Worm (Caenorhabditis elegans): ENCODE data around the gene lgc-33.

lgc-33 gene

DNA sequence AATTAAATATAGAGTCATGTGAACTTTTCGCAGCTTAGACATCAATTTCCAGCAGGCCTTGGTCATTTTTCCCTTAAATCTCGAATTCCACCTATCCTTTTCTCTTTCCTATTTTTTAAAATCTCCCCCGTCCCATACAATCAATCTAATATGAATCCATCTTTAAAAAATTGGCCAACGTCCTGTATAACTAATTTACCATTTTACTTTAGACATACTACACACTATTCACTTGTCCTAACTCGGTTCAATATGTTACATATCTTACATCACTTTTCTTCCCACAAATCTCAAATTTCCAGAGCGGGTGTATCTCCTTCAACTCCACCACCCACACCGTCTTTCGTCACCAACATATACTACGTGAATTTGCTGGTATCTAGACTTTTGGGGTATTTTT lies at the start of gene lgc-33:
lgc-33 (plus strand) TSS at position 301 of the 400 bp plus-strand sequence.
- TF ChIP-seq dao-5 (tag; optimal IDR thresholded peaks at IDR 0.05) (no peak), W03F9.2 (tag; optimal IDR thresholded peaks at IDR 0.05) (no peak)

DNA sequence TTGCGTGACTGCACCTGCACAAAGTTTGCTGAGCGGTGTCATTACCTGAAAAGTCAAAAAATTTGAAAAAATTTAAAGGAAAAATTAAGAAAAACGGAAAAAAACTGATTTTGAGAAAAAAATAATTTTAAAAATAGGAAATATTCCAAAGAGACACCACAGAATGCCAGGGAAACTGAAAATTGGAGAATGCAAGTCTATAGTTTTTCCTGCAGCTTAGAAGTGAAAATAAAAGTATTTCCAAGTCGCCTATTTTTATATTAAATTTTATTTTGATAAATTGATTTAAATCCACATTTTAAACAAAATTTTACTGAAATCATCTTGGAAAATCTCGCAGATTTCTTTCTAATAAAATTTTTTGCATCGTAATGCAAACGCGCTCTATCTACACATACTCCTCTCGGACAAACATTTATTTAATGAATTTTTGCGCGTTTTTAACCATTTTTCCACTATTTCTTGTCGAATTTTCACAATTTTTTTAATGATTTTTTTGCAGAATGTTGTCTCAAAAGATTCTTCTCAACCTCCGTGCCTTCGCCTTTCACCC lies 48.7 kb upstream of the lgc-33 start, which contains the start of the genes F56B3.11 and ech-5:
F56B3.11 (minus strand) TSS at position 51 of the 553 bp plus-strand sequence.
ech-5 (plus strand) TSS at position 503 of the 553 bp plus-strand sequence.
- TF ChIP-seq dao-5 (tag; optimal IDR thresholded peaks at IDR 0.05) (no peak), him-1 (tag; optimal IDR thresholded peaks at IDR 0.05) (peak; percentile 6), W03F9.2 (tag; optimal IDR thresholded peaks at IDR 0.05) (peak; percentile 80)

DNA sequence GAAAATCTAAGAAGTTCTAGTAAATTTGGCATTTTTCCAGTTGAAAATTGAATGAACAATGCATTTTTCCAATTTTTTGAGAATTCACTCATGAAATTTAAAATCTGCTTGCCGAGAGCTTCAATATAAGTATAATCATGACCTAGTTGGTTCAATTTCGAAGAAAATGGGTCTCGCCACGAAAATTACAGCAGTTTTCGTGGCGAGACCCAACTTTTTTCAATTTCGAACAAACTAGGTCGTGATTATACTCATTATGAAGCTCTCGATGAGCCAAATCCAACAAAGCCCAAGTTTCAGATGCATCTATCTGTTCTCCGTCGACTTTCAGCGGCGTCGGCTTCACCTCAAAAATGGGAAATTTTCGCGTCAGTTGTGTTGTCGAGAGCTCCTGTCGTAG lies 44.8 kb upstream of the lgc-33 start, which contains the start of gene mrpl-46:
mrpl-46 (plus strand) TSS at position 301 of the 400 bp plus-strand sequence.
- TF ChIP-seq W03F9.2 (tag; optimal IDR thresholded peaks at IDR 0.05): no peak
- no peak for TF ChIP-seq dao-5 (tag; optimal IDR thresholded peaks at IDR 0.05)
- no peak for TF ChIP-seq him-1 (tag; optimal IDR thresholded peaks at IDR 0.05)

DNA sequence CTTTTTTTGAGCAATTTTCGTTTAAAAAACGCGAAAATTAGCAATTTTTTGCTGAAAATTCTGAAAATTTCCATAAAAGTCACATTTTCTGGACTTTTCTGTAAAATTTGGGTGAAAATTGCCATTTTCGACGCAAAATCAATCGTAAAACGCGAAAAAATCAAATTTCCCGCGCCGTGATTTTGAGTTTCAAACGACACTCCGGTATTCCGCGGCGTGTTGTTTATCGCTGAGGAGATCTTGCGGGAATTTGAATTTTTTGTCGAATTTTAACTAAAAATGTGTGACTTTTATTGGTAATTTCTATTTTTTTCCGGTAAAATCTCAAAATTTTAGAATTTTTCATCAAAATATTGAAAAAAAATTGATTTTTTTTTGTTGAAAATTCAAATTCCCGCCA lies 44.1 kb upstream of the lgc-33 start:
- no peak for TF ChIP-seq W03F9.2 (tag; optimal IDR thresholded peaks at IDR 0.05)
- no peak for TF ChIP-seq him-1 (tag; optimal IDR thresholded peaks at IDR 0.05)
- no peak for TF ChIP-seq dao-5 (tag; optimal IDR thresholded peaks at IDR 0.05)

DNA sequence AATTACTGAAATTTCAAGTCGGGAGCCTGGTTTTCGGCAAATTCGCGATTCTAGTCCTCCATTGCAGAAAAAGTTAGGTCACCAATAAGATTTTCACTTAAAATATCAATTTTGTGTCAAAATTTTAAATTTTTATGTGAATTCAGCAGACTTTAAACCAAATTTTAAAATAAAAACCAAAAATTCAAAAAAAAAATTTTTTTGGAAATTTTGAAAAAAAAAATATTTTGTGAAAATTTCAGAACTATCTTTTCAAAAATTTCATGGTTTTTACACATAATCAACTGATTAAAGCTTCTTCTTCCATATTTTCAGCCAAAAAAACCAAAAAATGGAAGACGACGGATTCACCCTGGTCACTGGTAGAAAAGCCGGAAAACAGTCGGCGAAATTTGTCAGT lies 40.5 kb upstream of the lgc-33 start, which contains the start of gene Y55F3BL.4:
Y55F3BL.4 (plus strand) TSS at position 301 of the 400 bp plus-strand sequence.
- no peak for TF ChIP-seq him-1 (tag; optimal IDR thresholded peaks at IDR 0.05)
- no peak for TF ChIP-seq W03F9.2 (tag; optimal IDR thresholded peaks at IDR 0.05)
- no peak for TF ChIP-seq dao-5 (tag; optimal IDR thresholded peaks at IDR 0.05)

DNA sequence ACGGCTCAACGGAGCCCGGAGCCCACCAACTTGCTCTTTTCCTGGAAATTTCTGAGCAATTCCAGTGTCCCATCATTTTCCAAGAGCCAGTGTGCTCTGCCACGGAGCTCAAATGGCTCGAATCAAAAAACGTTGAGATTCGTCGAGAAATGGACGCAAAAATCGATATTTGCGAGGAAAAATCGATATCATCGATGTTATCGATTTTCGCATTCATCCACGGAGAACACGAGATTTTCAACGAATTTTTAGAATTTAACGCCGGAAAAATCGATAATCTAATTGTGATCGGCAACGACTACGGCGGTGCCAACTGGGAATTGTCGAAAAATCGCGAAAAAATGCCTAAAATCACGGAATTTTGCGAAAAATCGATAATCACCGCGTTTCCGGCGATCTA lies 39.6 kb upstream of the lgc-33 start:
- no peak for TF ChIP-seq him-1 (tag; optimal IDR thresholded peaks at IDR 0.05)
- no peak for TF ChIP-seq W03F9.2 (tag; optimal IDR thresholded peaks at IDR 0.05)
- no peak for TF ChIP-seq dao-5 (tag; optimal IDR thresholded peaks at IDR 0.05)

DNA sequence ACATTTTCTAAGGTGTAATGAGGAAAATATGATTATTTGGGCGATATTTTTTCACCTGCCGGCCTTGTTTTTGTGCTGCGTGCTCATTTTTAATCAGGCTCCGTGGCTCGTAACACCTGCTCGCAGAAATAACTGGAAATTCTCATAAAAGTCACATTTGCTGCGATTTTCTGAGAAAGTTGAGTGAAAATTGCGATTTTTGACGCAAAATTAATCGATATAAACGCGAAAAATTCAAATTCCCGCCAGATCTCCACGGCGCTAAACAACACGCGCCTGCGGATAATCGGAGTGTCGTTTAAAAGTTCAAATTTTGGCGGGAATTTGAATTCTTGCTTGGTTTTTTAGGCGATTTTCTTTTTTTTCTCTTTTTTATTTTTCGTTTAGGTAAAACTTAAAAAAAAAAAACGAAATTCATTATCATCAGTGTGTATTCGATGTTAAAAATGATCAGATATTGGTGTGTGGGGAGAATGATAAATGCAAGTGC lies 38.2 kb upstream of the lgc-33 start, which contains the start of gene Y55F3BL.6:
Y55F3BL.6 (minus strand) TSS at position 51 of the 490 bp plus-strand sequence.
- TF ChIP-seq W03F9.2 (tag; optimal IDR thresholded peaks at IDR 0.05) (no peak), dao-5 (tag; optimal IDR thresholded peaks at IDR 0.05) (no peak), him-1 (tag; optimal IDR thresholded peaks at IDR 0.05) (no peak)

DNA sequence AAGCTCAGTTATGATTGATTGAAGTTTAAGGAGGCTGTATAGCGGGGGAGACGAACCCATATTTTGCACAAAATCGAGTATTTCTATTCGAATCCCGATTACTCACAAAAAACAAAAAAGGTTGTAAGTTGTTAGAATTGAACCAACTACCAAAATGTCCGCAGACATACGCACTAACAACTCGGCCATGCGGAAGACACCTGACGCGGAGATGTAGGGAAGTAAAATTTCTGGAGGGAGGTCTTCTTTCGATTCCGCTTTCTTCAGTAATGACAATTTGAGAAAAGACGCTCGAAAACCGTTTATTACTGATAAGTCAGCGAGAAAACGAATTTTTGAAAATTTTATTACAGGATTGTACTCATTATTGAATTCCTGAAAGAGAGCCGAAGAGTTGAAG lies 27.4 kb upstream of the lgc-33 start:
- TF ChIP-seq dao-5 (tag; optimal IDR thresholded peaks at IDR 0.05) (no peak), W03F9.2 (tag; optimal IDR thresholded peaks at IDR 0.05) (no peak), him-1 (tag; optimal IDR thresholded peaks at IDR 0.05) (no peak)

DNA sequence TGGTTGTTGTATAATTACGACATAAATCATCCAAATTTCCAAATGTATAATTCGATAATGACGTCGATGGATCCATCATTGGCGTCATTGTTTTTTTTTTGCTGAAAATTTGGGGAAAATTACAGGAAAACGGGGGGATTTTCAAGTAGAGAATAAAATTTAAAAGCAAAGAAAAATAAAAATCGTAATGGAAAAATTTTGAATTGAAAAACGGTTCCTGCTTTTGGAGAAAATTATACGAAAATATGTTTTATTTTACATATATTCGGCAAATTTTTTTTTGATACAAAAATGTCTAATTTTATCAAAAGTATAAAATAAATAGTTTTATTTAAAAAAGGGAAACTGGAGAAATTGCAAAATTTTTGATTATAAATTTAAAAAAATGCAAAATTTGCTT lies 20.4 kb upstream of the lgc-33 start, which contains the start of gene zipt-15:
zipt-15 (minus strand) TSS at position 101 of the 400 bp plus-strand sequence.
- TF ChIP-seq him-1 (tag; optimal IDR thresholded peaks at IDR 0.05) (no peak), dao-5 (tag; optimal IDR thresholded peaks at IDR 0.05) (no peak), W03F9.2 (tag; optimal IDR thresholded peaks at IDR 0.05) (no peak)

DNA sequence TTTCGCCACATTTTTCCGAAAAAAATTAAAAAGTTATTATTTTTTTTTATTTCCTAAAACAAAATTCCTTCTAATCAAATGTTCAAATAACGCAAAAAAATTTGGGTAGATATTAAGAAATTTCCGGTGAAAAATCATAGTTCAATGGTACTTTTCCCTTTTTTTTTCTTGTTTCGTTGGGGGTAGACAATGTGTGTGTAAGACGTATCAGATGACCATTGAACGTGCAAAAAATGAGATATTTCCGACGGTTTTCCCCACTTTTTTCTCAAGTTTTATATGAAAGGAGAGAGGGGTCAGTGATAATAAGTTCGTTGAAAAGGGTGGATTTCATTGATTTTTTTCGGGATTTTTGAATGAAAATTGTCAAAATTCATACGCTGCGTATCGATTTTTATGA lies 19.2 kb upstream of the lgc-33 start:
- no peak for TF ChIP-seq him-1 (tag; optimal IDR thresholded peaks at IDR 0.05)
- TF ChIP-seq dao-5 (tag; optimal IDR thresholded peaks at IDR 0.05): no peak
- TF ChIP-seq W03F9.2 (tag; optimal IDR thresholded peaks at IDR 0.05): no peak

DNA sequence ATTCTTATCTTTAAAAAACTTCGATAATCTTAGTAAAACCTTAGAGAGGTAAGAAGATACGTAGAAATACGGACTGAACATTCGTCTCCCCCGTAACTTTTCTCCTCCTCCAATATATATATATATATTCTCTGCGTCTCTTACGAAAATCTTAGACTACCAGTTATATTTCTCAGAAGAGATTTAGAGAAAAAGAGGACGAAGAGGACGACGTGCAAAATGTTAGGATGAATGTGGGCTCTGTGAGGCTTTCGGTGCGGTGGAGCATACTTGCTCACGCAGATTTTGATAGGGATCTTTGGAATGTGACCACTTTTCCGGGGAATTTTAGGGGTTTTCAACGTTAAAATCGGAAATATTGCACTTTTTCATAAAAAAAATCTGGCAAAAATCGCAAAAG lies 16.9 kb upstream of the lgc-33 start:
- TF ChIP-seq dao-5 (tag; optimal IDR thresholded peaks at IDR 0.05) (no peak), him-1 (tag; optimal IDR thresholded peaks at IDR 0.05) (no peak), W03F9.2 (tag; optimal IDR thresholded peaks at IDR 0.05) (no peak)

DNA sequence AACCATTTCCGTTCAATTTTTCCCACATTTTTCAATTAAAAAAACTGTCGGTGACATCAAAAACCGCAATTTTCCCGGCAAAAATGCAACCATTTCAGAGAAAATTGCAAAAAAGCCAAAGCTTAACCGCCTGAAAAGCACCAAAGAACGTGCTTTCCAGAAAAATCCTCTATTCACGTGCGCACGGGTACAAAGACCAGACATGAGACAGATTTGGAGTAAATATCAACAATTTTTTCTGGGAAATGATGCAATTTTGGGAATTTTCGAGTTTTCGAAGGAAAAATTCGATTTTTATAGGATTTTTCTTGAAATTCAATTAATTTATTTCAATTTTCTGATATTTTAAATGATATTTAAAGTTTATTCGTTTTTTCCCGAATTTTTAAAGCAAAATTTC lies 16.2 kb upstream of the lgc-33 start:
- no peak for TF ChIP-seq dao-5 (tag; optimal IDR thresholded peaks at IDR 0.05)
- TF ChIP-seq him-1 (tag; optimal IDR thresholded peaks at IDR 0.05): no peak
- TF ChIP-seq W03F9.2 (tag; optimal IDR thresholded peaks at IDR 0.05): no peak

DNA sequence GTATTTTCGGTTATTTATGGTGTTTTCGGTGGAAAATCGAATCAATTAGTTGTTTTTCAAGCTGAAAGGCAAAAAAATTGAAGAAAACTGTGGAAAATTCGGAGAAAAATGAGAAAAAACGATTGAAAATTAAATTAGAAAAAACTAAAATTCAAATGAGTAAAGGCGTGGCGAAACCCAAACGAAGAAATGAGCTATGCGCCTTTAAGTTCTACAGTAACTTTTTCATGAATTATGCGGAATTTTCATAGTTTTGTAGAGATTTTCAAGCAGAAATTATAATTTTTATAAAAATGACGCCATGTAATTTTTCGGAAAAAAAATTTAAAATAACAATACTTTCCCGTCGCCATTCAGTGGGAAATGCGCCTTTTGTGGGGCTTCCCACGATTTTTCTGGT lies 15.6 kb upstream of the lgc-33 start:
- no peak for TF ChIP-seq him-1 (tag; optimal IDR thresholded peaks at IDR 0.05)
- no peak for TF ChIP-seq dao-5 (tag; optimal IDR thresholded peaks at IDR 0.05)
- no peak for TF ChIP-seq W03F9.2 (tag; optimal IDR thresholded peaks at IDR 0.05)

DNA sequence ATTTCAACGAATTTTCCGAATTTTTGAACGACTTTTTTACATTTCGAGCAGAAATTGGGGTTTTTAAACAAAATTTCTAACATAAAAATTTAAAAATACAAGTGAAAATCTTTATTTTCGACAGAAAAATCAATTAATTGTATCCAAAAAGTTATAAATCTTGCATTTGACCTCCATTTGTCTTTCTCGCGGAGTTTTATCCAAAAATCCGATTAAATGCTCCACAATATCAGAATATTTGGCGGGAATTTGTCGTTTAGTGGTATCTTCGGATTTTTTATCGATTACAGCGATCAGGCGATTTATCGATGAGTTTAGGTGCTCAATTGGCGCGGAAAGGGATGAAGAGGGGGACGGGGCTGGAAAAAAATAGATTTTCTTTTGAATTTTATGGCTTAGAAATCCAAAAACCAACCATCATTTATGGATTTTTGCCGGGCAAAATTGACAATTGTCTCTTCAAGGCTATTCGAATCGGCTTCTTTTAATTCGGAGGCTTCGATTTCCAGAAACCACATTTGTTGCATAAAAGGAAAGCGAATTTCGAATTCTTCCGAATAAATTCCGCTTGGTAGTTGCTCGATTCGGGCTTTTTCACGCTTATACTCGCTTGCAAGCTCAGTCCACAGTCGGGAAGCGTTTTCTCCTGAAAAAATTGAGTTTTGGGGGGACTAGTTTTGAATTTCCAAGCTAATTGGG lies 14.9 kb upstream of the lgc-33 start:
- TF ChIP-seq dao-5 (tag; optimal IDR thresholded peaks at IDR 0.05) (no peak), W03F9.2 (tag; optimal IDR thresholded peaks at IDR 0.05) (no peak), him-1 (tag; optimal IDR thresholded peaks at IDR 0.05) (no peak)

Measured in whole organism, L4/young adult.